Fruit fly (Drosophila melanogaster): ENCODE data around the gene CG43680.

dm6 chr3L:15050706-15051105, 2.4 kb downstream of the CG43680 start, which contains the start of gene CG12310:
- no peak for TF ChIP-seq CG8478 (optimal IDR thresholded peaks at IDR 0.05)
- no peak for TF ChIP-seq usp (GFP tag; optimal IDR thresholded peaks at IDR 0.05)
- TF ChIP-seq psq (optimal IDR thresholded peaks at IDR 0.05): no peak
- TF ChIP-seq pan (optimal IDR thresholded peaks at IDR 0.05): no peak
- TF ChIP-seq Dll (optimal IDR thresholded peaks at IDR 0.05): no peak
